Worm (Caenorhabditis elegans) whole organism, L2 larva: ENCODE results near the gene E02H4.7.
A peak's percentile ranks its signal among the peaks of the same experiment; 100 is the strongest.

Source experiments
- C34F6.9 ChIP-seq: fragments of 150-350 bp; optimal IDR thresholded peaks from 2 replicates; lab custom pipeline; 2014; ENCODE audit warnings: missing biosample characterization, missing genetic modification characterization
- R02D3.7 ChIP-seq: fragments of 150-350 bp; optimal IDR thresholded peaks from 2 replicates; lab custom pipeline; 2014; ENCODE audit warnings: missing biosample characterization, missing genetic modification characterization
- Y55F3AM.14 ChIP-seq: fragments of 200-800 bp; sonication (Bioruptor generic); optimal IDR thresholded peaks from 2 replicates; lab custom pipeline; 2018; ENCODE audit warnings: mild to moderate bottlenecking, missing genetic modification characterization, missing compliant biosample characterization
- ZK546.5 ChIP-seq: sonication (generic microtip); optimal IDR thresholded peaks from 2 replicates; lab custom pipeline; 2017; ENCODE audit warnings: missing biosample characterization, missing genetic modification characterization
- alr-1 ChIP-seq: fragments of 150-350 bp; optimal IDR thresholded peaks from 2 replicates; lab custom pipeline; 2014; ENCODE audit warnings: missing biosample characterization, missing genetic modification characterization
- aly-2 ChIP-seq: fragments of 150-350 bp; optimal IDR thresholded peaks from 2 replicates; lab custom pipeline; 2014; ENCODE audit warnings: missing biosample characterization, missing genetic modification characterization
- blmp-1 ChIP-seq: sonication (generic microtip); optimal IDR thresholded peaks from 2 replicates; lab custom pipeline; 2017; ENCODE audit warnings: missing genetic modification characterization, mild to moderate bottlenecking, missing compliant biosample characterization, antibody characterized with exemption, moderate library complexity; ENCODE audit not compliant: insufficient read depth
- ceh-16 ChIP-seq: fragments of 150-350 bp; optimal IDR thresholded peaks from 2 replicates; lab custom pipeline; 2014; ENCODE audit warnings: missing biosample characterization, missing genetic modification characterization
- ceh-82 ChIP-seq: fragments of 150-350 bp; optimal IDR thresholded peaks from 2 replicates; lab custom pipeline; 2014; ENCODE audit warnings: missing biosample characterization, missing genetic modification characterization
- crh-2 ChIP-seq: sonication (generic microtip); optimal IDR thresholded peaks from 2 replicates; lab custom pipeline; 2017; ENCODE audit warnings: missing biosample characterization, missing genetic modification characterization
- dmd-4 ChIP-seq: sonication (generic microtip); optimal IDR thresholded peaks from 2 replicates; lab custom pipeline; 2017; ENCODE audit warnings: missing biosample characterization, missing genetic modification characterization
- gmeb-1 ChIP-seq: fragments of 150-350 bp; optimal IDR thresholded peaks from 2 replicates; lab custom pipeline; 2014; ENCODE audit warnings: missing biosample characterization, missing genetic modification characterization
- lin-11 ChIP-seq: fragments of 150-350 bp; sonication (generic microtip); optimal IDR thresholded peaks from 2 replicates; lab custom pipeline; 2014; ENCODE audit warnings: missing biosample characterization, missing genetic modification characterization, inconsistent platforms, mixed read lengths
- lin-13 ChIP-seq: fragments of 150-350 bp; optimal IDR thresholded peaks from 2 replicates; lab custom pipeline; 2014; ENCODE audit warnings: missing biosample characterization, missing genetic modification reagents, missing genetic modification characterization
- nhr-10 ChIP-seq: sonication (generic microtip); optimal IDR thresholded peaks from 2 replicates; lab custom pipeline; 2017; ENCODE audit warnings: missing biosample characterization, missing genetic modification characterization
- nhr-11 ChIP-seq: fragments of 150-350 bp; optimal IDR thresholded peaks from 2 replicates; lab custom pipeline; 2014; ENCODE audit warnings: missing biosample characterization, missing genetic modification characterization
- nhr-12 ChIP-seq: fragments of 150-350 bp; optimal IDR thresholded peaks from 2 replicates; lab custom pipeline; 2014; ENCODE audit warnings: missing biosample characterization, missing genetic modification characterization
- nhr-129 ChIP-seq: fragments of 150-350 bp; optimal IDR thresholded peaks from 2 replicates; lab custom pipeline; 2014; ENCODE audit warnings: missing biosample characterization, missing genetic modification characterization
- nhr-21 ChIP-seq: fragments of 150-350 bp; optimal IDR thresholded peaks from 2 replicates; lab custom pipeline; 2014; ENCODE audit warnings: missing biosample characterization, missing genetic modification characterization
- nhr-23 ChIP-seq: fragments of 150-350 bp; optimal IDR thresholded peaks from 2 replicates; lab custom pipeline; 2014; ENCODE audit warnings: missing biosample characterization, missing genetic modification reagents, missing genetic modification characterization
- nhr-237 ChIP-seq: fragments of 150-350 bp; optimal IDR thresholded peaks from 2 replicates; lab custom pipeline; 2014; ENCODE audit warnings: missing biosample characterization, missing genetic modification characterization
- nhr-25 ChIP-seq: fragments of 150-350 bp; sonication (generic microtip); optimal IDR thresholded peaks from 3 replicates; lab custom pipeline; 2014; ENCODE audit warnings: missing biosample characterization, missing genetic modification characterization
- nhr-6 ChIP-seq: fragments of 150-350 bp; optimal IDR thresholded peaks from 2 replicates; lab custom pipeline; 2014; ENCODE audit warnings: missing biosample characterization, missing genetic modification characterization
- nhr-77 ChIP-seq: fragments of 150-350 bp; optimal IDR thresholded peaks from 2 replicates; lab custom pipeline; 2014; ENCODE audit warnings: missing biosample characterization, missing genetic modification characterization
- peb-1 ChIP-seq: fragments of 150-350 bp; optimal IDR thresholded peaks from 2 replicates; lab custom pipeline; 2014; ENCODE audit warnings: missing biosample characterization, missing genetic modification characterization
- skn-1 ChIP-seq: sonication (generic microtip); optimal IDR thresholded peaks from 2 replicates; lab custom pipeline; 2017; ENCODE audit warnings: missing biosample characterization, missing genetic modification characterization
- sma-3 ChIP-seq: sonication (generic microtip); optimal IDR thresholded peaks from 2 replicates; lab custom pipeline; 2016; ENCODE audit warnings: missing genetic modification reagents, missing genetic modification characterization, missing compliant biosample characterization
- sma-9 ChIP-seq, 2 experiments: fragments of 150-350 bp in 1 of 2; sonication (generic microtip) in 1 of 2; optimal IDR thresholded peaks; 2 replicates each; lab custom pipeline; 2014 to 2016; ENCODE audit warnings: missing genetic modification characterization in 2 of 2, mild to moderate bottlenecking in 1 of 2, missing biosample characterization in 1 of 2, missing compliant biosample characterization in 1 of 2, missing genetic modification reagents in 1 of 2, moderate library complexity in 1 of 2
- snpc-4 ChIP-seq: fragments of 150-350 bp; optimal IDR thresholded peaks from 2 replicates; lab custom pipeline; 2014; ENCODE audit warnings: missing biosample characterization, missing genetic modification characterization
- unc-39 ChIP-seq: fragments of 150-350 bp; optimal IDR thresholded peaks from 2 replicates; lab custom pipeline; 2014; ENCODE audit warnings: missing biosample characterization, missing genetic modification characterization
- unc-55 ChIP-seq: fragments of 150-350 bp; sonication (generic microtip); optimal IDR thresholded peaks from 3 replicates; lab custom pipeline; 2014; ENCODE audit warnings: missing biosample characterization, missing genetic modification reagents, missing genetic modification characterization
- ztf-11 ChIP-seq: sonication (generic microtip); optimal IDR thresholded peaks from 2 replicates; lab custom pipeline; 2017; ENCODE audit warnings: missing biosample characterization, missing genetic modification characterization
- ztf-4 ChIP-seq: fragments of 150-350 bp; optimal IDR thresholded peaks from 2 replicates; lab custom pipeline; 2014; ENCODE audit warnings: missing biosample characterization, missing genetic modification characterization

The E02H4.7 gene

ce11 chrX:14240205-14240604, 15.9 kb upstream of the E02H4.7 start:
- no peak for TF ChIP-seq nhr-12 (tag; lab: Kevin White, UChicago)
- no peak for TF ChIP-seq crh-2
- no peak for TF ChIP-seq unc-39
- no peak for TF ChIP-seq aly-2 (tag; lab: Kevin White, UChicago)
- no peak for TF ChIP-seq R02D3.7
- TF ChIP-seq nhr-23 (tag; lab: Kevin White, UChicago) = no peak
- no peak for TF ChIP-seq alr-1 (tag; lab: Kevin White, UChicago)
- TF ChIP-seq C34F6.9 (tag; lab: Kevin White, UChicago) = no peak
- TF ChIP-seq nhr-11 (tag; lab: Kevin White, UChicago) = no peak
- TF ChIP-seq ZK546.5 (tag; lab: Kevin White, UChicago) = no peak
- no peak for TF ChIP-seq ztf-4 (tag; lab: Kevin White, UChicago)
- TF ChIP-seq nhr-6 (tag; lab: Kevin White, UChicago) = no peak

- TF ChIP-seq nhr-237 (tag; lab: Kevin White, UChicago) = no peak
- no peak for TF ChIP-seq sma-9 (GFP tag; optimal IDR thresholded peaks at IDR 0.05; lab: Kevin White, UChicago)
- TF ChIP-seq sma-9 (tag; optimal IDR thresholded peaks at IDR 0.05; lab: Kevin White, UChicago) = no peak
- TF ChIP-seq blmp-1 (tag; lab: Kevin White, UChicago) = no peak
- no peak for TF ChIP-seq nhr-11 (tag; lab: Kevin White, UChicago)
- TF ChIP-seq dmd-4 (tag; lab: Kevin White, UChicago) = no peak
- TF ChIP-seq alr-1 (tag; lab: Kevin White, UChicago) = no peak
- TF ChIP-seq nhr-77 (tag; lab: Kevin White, UChicago) = no peak
- TF ChIP-seq Y55F3AM.14 (GFP tag; lab: Kevin White, UChicago) = no peak
- no peak for TF ChIP-seq snpc-4 (tag; lab: Kevin White, UChicago)
- no peak for TF ChIP-seq unc-55 (GFP tag; lab: Kevin White, UChicago)
- no peak for TF ChIP-seq nhr-129 (tag; lab: Kevin White, UChicago)
- no peak for TF ChIP-seq nhr-12 (tag; lab: Kevin White, UChicago)
- no peak for TF ChIP-seq nhr-10 (tag; lab: Kevin White, UChicago)
- TF ChIP-seq skn-1 (tag; lab: Kevin White, UChicago) = no peak
- TF ChIP-seq, all 48 proteins: peak for 0
Measured at ce11 chrX:14241531-14241930, 14.5 kb upstream of the E02H4.7 start.

- TF ChIP-seq gmeb-1 (no peak), sma-9 (GFP tag; optimal IDR thresholded peaks at IDR 0.05; lab: Kevin White, UChicago) (no peak), sma-9 (tag; optimal IDR thresholded peaks at IDR 0.05; lab: Kevin White, UChicago) (no peak), blmp-1 (tag; lab: Kevin White, UChicago) (no peak), crh-2 (no peak), peb-1 (tag; lab: Kevin White, UChicago) (no peak)
Measured at ce11 chrX:14243345-14243961, 12.6 kb upstream of the E02H4.7 start, which contains the start of gene K04C1.3. TSS of gene K04C1.3 (minus strand) at chrX:14243395.

- TF ChIP-seq ztf-11 (tag; lab: Kevin White, UChicago) (no peak), nhr-6 (tag; lab: Kevin White, UChicago) (no peak), nhr-12 (tag; lab: Kevin White, UChicago) (no peak), nhr-25 (tag; lab: Kevin White, UChicago) (no peak), C34F6.9 (tag; lab: Kevin White, UChicago) (no peak), snpc-4 (tag; lab: Kevin White, UChicago) (no peak), unc-55 (GFP tag; lab: Kevin White, UChicago) (peak; percentile 2), sma-3 (no peak), ceh-82 (tag; lab: Kevin White, UChicago) (no peak), Y55F3AM.14 (GFP tag; lab: Kevin White, UChicago) (no peak), alr-1 (tag; lab: Kevin White, UChicago) (no peak), ceh-16 (tag; lab: Kevin White, UChicago) (no peak), lin-13 (GFP tag; lab: Kevin White, UChicago) (peak; percentile 22), R02D3.7 (no peak), crh-2 (no peak), nhr-21 (tag; lab: Kevin White, UChicago) (no peak), lin-11 (tag; lab: Kevin White, UChicago) (no peak)
Measured at ce11 chrX:14244493-14244892, 11.6 kb upstream of the E02H4.7 start.
